Fruit fly (Drosophila melanogaster) Kc167 (cell line): Measurements from ENCODE around the gene CG15628.

Source experiments
- Myc ChIP-seq: fragments of >200 bp; optimal IDR thresholded peaks from 2 replicates; lab custom pipeline; 2017; ENCODE audit warnings: missing external identifiers
- Sin3A ChIP-seq: fragments of >200 bp; optimal IDR thresholded peaks from 2 replicates; lab custom pipeline; 2018; ENCODE audit warnings: missing external identifiers
- insv ChIP-seq: fragments of >200 bp; optimal IDR thresholded peaks from 3 replicates; lab custom pipeline; 2018; ENCODE audit warnings: missing external identifiers
- psq ChIP-seq: fragments of >200 bp; optimal IDR thresholded peaks from 2 replicates; lab custom pipeline; 2017; ENCODE audit warnings: missing external identifiers

DNA sequence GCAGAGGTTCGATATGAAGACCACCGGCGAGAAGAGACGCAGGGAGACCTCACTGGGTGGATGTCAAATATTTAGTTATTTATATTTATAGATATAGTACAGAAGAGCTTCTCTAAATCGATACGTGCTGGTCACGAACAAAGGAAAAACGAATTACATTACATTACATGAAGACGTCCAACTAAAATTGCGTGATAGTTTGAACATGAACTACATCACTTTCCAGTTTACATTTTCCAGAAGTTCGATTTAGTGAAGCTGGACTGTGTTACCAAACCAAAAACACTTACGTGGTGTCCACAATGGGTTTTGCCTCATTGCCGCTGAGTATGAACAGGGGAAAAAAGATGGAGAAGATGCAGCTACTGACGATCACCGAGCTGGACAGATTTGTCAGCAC lies 14.6 kb downstream of the CG15628 start:
- TF ChIP-seq Myc (lab: Kevin White, UChicago) (no peak), insv (lab: Kevin White, UChicago) (no peak), psq (lab: Kevin White, UChicago) (no peak), Sin3A (lab: Kevin White, UChicago) (no peak)
